Worm (Caenorhabditis elegans): ENCODE measurements around the gene srg-65.

DNA sequence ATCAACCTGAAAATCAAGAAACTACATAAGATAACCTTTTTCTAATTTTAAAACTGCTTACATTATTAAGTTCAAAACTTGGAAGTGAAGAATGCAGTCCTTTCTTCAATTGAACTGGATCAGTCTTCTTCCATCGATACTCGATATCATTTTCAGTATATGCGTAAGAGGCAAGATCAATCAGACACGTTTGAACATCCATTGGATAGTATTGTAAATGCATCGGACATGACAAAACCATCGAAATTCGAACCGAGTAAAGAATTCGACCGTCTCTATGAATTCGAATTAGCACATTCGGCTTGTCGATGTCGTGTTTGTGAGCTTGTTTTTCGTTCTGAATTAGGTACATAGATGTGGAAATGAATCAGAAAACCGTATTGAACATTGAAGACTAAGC lies 34.0 kb downstream of the srg-65 start:
- TF ChIP-seq ztf-11 (tag; optimal IDR thresholded peaks at IDR 0.05), result no peak
- no peak for TF ChIP-seq nhr-12 (tag; optimal IDR thresholded peaks at IDR 0.05)
- no peak for TF ChIP-seq mdl-1 (tag; optimal IDR thresholded peaks at IDR 0.05)
- no peak for TF ChIP-seq nhr-23 (tag; optimal IDR thresholded peaks at IDR 0.05)
- no peak for TF ChIP-seq nhr-237 (tag; optimal IDR thresholded peaks at IDR 0.05)
- no peak for TF ChIP-seq ceh-28 (tag; optimal IDR thresholded peaks at IDR 0.05)
- no peak for TF ChIP-seq pqm-1 (tag; optimal IDR thresholded peaks at IDR 0.05)
- no peak for TF ChIP-seq nhr-77 (tag; optimal IDR thresholded peaks at IDR 0.05)
- no peak for TF ChIP-seq lin-39 (tag; optimal IDR thresholded peaks at IDR 0.05)
- TF ChIP-seq nhr-11 (tag; optimal IDR thresholded peaks at IDR 0.05), result no peak
- no peak for TF ChIP-seq fos-1 (tag; optimal IDR thresholded peaks at IDR 0.05)
- TF ChIP-seq egl-27 (tag; optimal IDR thresholded peaks at IDR 0.05), result no peak
